Worm (Caenorhabditis elegans): ENCODE results near the gene nhr-88.

The nhr-88 gene

DNA sequence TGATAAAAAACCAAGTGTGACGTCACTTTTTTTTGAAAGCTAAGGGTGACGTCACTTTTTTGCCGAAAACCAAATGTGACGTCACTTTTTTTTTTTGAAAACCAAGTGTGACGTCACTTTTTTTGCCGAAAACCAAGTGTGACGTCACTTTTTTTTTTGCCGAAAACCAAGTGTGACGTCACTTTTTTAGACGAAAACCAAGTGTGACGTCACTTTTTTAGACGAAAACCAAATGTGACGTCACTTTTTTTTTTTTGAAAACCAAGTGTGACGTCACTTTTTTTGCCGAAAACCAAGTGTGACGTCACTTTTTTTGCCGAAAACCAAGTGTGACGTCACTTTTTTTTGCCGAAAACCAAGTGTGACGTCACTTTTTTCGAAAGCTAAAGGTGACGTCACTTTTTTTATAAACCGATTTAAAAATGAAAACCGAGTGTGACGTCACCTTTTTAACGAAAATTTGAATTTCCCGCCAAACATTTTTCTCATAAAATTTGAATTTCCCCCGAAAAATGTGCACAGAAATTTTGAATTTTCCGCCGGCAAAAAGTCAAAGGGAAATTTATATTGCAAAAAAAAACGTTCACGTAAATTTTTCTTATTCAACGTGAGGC lies 21.5 kb downstream of the nhr-88 start:
- TF ChIP-seq nhr-12 (tag; optimal IDR thresholded peaks at IDR 0.05) (no peak), crh-2 (tag; optimal IDR thresholded peaks at IDR 0.05) (no peak), mdl-1 (tag; optimal IDR thresholded peaks at IDR 0.05) (no peak), C34F6.9 (tag; optimal IDR thresholded peaks at IDR 0.05) (no peak), nhr-237 (tag; optimal IDR thresholded peaks at IDR 0.05) (no peak), nhr-10 (tag; optimal IDR thresholded peaks at IDR 0.05) (no peak)

- TF ChIP-seq mbf-1 (tag; optimal IDR thresholded peaks at IDR 0.05) (no peak), unc-55 (GFP tag; optimal IDR thresholded peaks at IDR 0.05) (no peak), F13H6.1 (tag; optimal IDR thresholded peaks at IDR 0.05) (no peak), crh-2 (tag; optimal IDR thresholded peaks at IDR 0.05) (no peak), nhr-23 (tag; optimal IDR thresholded peaks at IDR 0.05) (no peak), sma-9 (GFP tag; optimal IDR thresholded peaks at IDR 0.05) (no peak), sma-9 (tag; optimal IDR thresholded peaks at IDR 0.05) (no peak), ama-1 (optimal IDR thresholded peaks at IDR 0.05) (no peak), mab-5 (tag; optimal IDR thresholded peaks at IDR 0.05) (no peak), nhr-10 (tag; optimal IDR thresholded peaks at IDR 0.05) (no peak), unc-62 (GFP tag; optimal IDR thresholded peaks at IDR 0.05) (no peak), alr-1 (tag; optimal IDR thresholded peaks at IDR 0.05) (no peak), dmd-4 (tag; optimal IDR thresholded peaks at IDR 0.05) (no peak), blmp-1 (tag; optimal IDR thresholded peaks at IDR 0.05; ENCODE audit: insufficient read depth) (no peak), C34F6.9 (tag; optimal IDR thresholded peaks at IDR 0.05) (no peak), nhr-6 (tag; optimal IDR thresholded peaks at IDR 0.05) (no peak), mdl-1 (tag; optimal IDR thresholded peaks at IDR 0.05) (no peak), ztf-1 (GFP tag; conservative IDR thresholded peaks at IDR 0.05) (no peak), lsy-2 (tag; optimal IDR thresholded peaks at IDR 0.05) (no peak)
Observed at ce11 chrII:3000535-3001264, 24.3 kb downstream of the nhr-88 start, which contains the start of gene lido-9. Gene lido-9, plus strand, starts transcription at chrII:3000768.

ce11 chrII:3002211-3002610 lies 25.8 kb downstream of the nhr-88 start, which contains the start of gene lido-10:
Gene lido-10, plus strand, starts transcription at chrII:3002511.
- TF ChIP-seq lin-13 (GFP tag; optimal IDR thresholded peaks at IDR 0.05) (no peak), nhr-23 (tag; optimal IDR thresholded peaks at IDR 0.05) (no peak), sem-4 (tag; optimal IDR thresholded peaks at IDR 0.05) (no peak), skn-1 (tag; optimal IDR thresholded peaks at IDR 0.05) (no peak), sma-9 (GFP tag; optimal IDR thresholded peaks at IDR 0.05) (no peak), sma-9 (tag; optimal IDR thresholded peaks at IDR 0.05) (no peak)

DNA sequence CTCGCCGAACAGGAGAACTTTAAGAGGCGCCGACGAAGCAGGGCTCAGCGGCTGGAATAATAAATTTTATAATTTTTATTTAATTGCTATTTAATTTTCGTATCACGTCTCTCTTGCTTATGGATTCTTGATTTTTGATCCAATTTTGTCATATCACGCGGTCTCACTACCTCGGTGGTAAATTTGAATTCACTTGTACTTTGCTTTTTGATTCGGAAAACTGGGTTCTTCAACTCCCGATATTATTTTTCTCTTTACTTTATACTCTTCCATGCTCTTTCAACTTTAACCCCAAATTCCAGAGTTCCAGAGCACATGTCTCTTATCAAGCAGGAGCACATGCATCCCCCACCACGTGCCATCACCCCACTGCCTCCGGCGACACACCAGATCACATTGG lies 27.2 kb downstream of the nhr-88 start, which contains the start of gene lido-11:
Gene lido-11 (plus strand): TSS at position 301 of the 400 bp plus-strand sequence.
- TF ChIP-seq elt-3 (tag; optimal IDR thresholded peaks at IDR 0.05) = no peak
- TF ChIP-seq ztf-11 (tag; optimal IDR thresholded peaks at IDR 0.05) = no peak
- no peak for TF ChIP-seq lin-39 (tag; optimal IDR thresholded peaks at IDR 0.05)
- TF ChIP-seq nhr-11 (tag; optimal IDR thresholded peaks at IDR 0.05) = no peak
- TF ChIP-seq snpc-4 (tag; optimal IDR thresholded peaks at IDR 0.05) = no peak
- no peak for TF ChIP-seq nhr-23 (tag; optimal IDR thresholded peaks at IDR 0.05)
- no peak for TF ChIP-seq unc-62 (GFP tag; optimal IDR thresholded peaks at IDR 0.05)
- no peak for TF ChIP-seq aly-2 (tag; optimal IDR thresholded peaks at IDR 0.05)
- TF ChIP-seq skn-1 (tag; optimal IDR thresholded peaks at IDR 0.05) = no peak
- no peak for TF ChIP-seq nhr-21 (tag; optimal IDR thresholded peaks at IDR 0.05)
- TF ChIP-seq zag-1 (tag; optimal IDR thresholded peaks at IDR 0.05) = no peak
- no peak for TF ChIP-seq nhr-12 (tag; optimal IDR thresholded peaks at IDR 0.05)
- TF ChIP-seq ceh-16 (tag; optimal IDR thresholded peaks at IDR 0.05) = no peak
- no peak for TF ChIP-seq mdl-1 (tag; optimal IDR thresholded peaks at IDR 0.05)
- no peak for TF ChIP-seq sma-3 (GFP tag; optimal IDR thresholded peaks at IDR 0.05)
- no peak for TF ChIP-seq nhr-25 (tag; optimal IDR thresholded peaks at IDR 0.05)

All from whole organism, L2 larva.